Fruit fly (Drosophila melanogaster) Kc167 (cell line): ENCODE results near the gene CG10365.

Experiments used
- Myc ChIP-seq: fragments of >200 bp; optimal IDR thresholded peaks from 2 replicates; lab custom pipeline; 2017; ENCODE audit warnings: missing external identifiers
- Sin3A ChIP-seq: fragments of >200 bp; optimal IDR thresholded peaks from 2 replicates; lab custom pipeline; 2018; ENCODE audit warnings: missing external identifiers
- h ChIP-seq: fragments of >200 bp; optimal IDR thresholded peaks from 3 replicates; lab custom pipeline; 2018; ENCODE audit warnings: missing external identifiers
- insv ChIP-seq: fragments of >200 bp; optimal IDR thresholded peaks from 3 replicates; lab custom pipeline; 2018; ENCODE audit warnings: missing external identifiers
- psq ChIP-seq: fragments of >200 bp; optimal IDR thresholded peaks from 2 replicates; lab custom pipeline; 2017; ENCODE audit warnings: missing external identifiers
- ttk ChIP-seq: sonication (Bioruptor generic); optimal IDR thresholded peaks from 2 replicates; lab custom pipeline; 2017; ENCODE audit warnings: missing external identifiers

CG10365 gene

DNA sequence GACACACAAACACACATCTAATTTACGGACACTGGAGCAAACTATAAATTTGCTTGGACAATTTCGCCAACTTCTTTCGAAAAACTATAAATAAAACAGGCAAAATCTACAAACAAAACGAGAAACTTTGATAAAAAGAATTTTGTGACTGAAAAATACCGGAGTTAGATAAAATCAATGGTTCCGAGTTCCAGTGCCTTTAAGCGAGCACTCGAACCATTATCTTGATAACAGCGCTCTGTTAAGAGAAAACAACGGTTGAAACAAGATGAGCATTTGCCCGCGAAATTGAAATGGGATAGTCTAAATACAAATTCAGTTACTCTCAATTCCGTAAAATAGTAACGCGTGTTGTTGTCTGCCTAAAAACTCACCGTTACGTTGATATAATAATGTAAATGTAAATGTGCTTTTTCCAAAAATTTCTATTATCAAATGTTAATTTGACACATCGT, 28.5 kb upstream of the CG10365 start, which contains the start of gene CG10254:
CG10254 (minus strand) TSS at position 405 of the 455 bp plus-strand sequence.
- TF ChIP-seq insv (lab: Kevin White, UChicago): no peak
- TF ChIP-seq Myc (lab: Kevin White, UChicago): no peak
- no peak for TF ChIP-seq h (lab: Kevin White, UChicago)
- no peak for TF ChIP-seq psq (lab: Kevin White, UChicago)
- no peak for TF ChIP-seq Sin3A (lab: Kevin White, UChicago)
- TF ChIP-seq ttk (lab: Kevin White, UChicago): no peak

DNA sequence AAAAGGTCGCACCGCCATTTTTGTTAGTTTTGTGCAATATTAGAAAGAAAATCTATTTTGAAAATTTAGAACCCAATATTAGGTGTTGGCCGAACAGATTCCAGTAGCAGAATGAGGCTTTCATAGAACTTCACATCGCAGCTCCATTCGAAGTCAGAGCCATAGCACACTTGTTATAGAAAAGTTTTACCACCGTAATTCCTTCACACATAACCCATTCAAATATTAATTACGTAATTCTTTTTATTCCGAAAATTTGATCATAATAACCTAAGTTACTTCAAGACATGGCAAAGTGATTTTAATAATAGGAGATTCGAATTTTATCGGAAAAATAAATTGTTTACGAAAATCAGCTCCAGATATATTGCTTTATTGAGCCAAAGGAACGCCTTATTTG, 27.0 kb upstream of the CG10365 start, which contains the start of gene CG10252:
CG10252 (minus strand) TSS at position 101 of the 400 bp plus-strand sequence.
- TF ChIP-seq Myc (lab: Kevin White, UChicago) (no peak), h (lab: Kevin White, UChicago) (no peak), insv (lab: Kevin White, UChicago) (no peak), psq (lab: Kevin White, UChicago) (no peak), Sin3A (lab: Kevin White, UChicago) (no peak), ttk (lab: Kevin White, UChicago) (no peak)

DNA sequence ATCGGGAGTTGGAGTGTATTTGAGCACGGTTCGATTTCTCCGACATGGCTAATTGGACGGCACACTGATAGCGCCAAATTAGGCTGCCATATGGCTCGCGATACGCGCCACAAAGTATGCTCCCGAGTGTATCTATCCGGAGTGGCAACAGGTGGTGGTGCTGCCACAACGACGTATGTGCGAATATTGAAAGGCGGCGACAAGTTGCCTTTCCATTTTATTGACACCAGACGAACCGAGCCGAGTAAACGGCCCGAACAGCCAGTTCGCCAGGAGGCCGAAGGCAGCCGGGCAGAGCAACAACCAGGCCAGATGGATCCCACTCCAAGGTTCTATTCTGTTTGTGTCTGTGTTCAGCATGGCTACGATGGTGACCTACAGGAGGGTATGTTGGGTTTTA, 24.3 kb upstream of the CG10365 start, which contains the start of gene prt:
prt (minus strand) TSS at position 193 of the 400 bp plus-strand sequence.
- no peak for TF ChIP-seq psq (lab: Kevin White, UChicago)
- TF ChIP-seq Myc (lab: Kevin White, UChicago): no peak
- no peak for TF ChIP-seq insv (lab: Kevin White, UChicago)
- no peak for TF ChIP-seq ttk (lab: Kevin White, UChicago)

DNA sequence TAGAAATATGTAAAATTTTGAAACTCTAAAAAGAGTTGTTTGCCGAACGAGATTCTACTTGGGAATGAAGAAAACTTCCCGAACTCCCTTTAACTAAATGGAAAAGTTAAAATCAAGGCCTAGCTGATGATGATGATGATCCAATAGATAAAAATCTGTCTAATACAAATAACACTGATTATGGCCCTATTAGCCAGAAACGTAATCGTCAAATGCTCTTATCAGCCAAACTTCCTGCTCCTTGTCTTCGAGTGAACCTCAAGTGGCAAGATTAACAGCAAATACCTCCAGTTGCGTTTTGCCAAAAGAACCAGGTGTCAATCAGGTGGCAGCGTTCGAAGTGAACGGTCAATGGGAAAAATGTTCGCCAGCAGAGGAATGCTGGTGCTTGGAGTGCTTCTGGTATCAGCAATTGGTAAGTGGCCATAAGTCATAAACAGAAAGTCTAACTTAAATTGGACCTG, 22.8 kb upstream of the CG10365 start, which contains the start of the genes CG31468 and Gba1a:
CG31468 (minus strand) TSS at position 51 of the 464 bp plus-strand sequence.
Gba1a (plus strand) TSS at position 318 of the 464 bp plus-strand sequence.
- no peak for TF ChIP-seq insv (lab: Kevin White, UChicago)
- no peak for TF ChIP-seq h (lab: Kevin White, UChicago)
- no peak for TF ChIP-seq ttk (lab: Kevin White, UChicago)
- TF ChIP-seq Myc (lab: Kevin White, UChicago): no peak

DNA sequence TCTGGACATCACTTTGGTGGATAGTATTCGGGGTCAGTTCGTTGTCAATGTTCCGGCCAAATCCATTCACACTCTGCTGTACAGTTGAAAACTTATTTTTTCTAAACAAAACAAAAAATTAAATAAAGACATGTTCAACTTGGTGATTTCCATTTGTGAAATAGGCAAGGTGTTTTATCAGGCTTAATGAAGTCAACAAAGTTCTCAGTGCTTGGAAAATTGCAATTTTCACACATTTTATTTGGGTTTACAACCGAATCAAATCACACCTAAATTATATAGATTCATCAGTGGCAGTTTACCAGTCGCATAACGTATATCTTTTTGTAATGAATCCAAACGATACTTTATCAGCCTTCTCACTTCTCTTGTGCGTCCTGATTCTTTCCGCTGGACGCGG, 20.7 kb upstream of the CG10365 start, which contains the start of gene Qsox4:
Qsox4 (plus strand) TSS at position 301 of the 400 bp plus-strand sequence.
- TF ChIP-seq Myc (lab: Kevin White, UChicago) (no peak), ttk (lab: Kevin White, UChicago) (no peak), insv (lab: Kevin White, UChicago) (no peak), psq (lab: Kevin White, UChicago) (no peak)

DNA sequence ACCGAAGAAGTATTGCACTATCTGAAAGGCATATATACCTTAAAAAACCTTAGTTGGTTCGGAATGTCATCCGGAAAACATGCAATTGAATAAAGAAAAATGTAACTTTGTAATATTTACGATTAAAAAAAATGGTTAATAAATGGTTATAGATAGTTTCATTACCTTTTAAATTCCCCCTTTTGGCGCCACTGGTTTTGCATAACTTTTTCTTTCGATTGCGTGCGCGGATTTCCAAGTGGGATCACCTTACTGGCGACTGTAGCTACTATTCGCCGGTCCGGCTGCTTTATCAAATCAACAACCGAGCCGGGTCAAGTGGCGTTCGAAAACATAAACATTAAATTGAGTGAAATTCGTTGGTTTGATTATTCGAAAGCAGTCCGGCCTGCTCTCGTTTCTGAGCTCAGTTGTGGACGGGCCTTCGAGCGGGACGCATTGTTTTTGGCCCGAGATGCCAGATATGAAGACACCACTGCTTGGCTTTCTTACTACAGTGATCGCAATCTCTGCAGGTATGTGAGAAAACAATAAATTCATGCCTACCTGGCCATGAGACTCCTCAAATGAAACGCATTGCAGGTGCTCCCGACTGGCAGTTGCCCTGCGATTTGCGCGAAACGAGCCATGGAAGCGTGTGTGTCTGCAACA, 18.6 kb upstream of the CG10365 start, which contains the start of gene Gba1b:
Gba1b (plus strand) TSS at position 422 of the 651 bp plus-strand sequence.
- TF ChIP-seq Myc (lab: Kevin White, UChicago) (no peak), Sin3A (lab: Kevin White, UChicago) (no peak), psq (lab: Kevin White, UChicago) (no peak), ttk (lab: Kevin White, UChicago) (no peak)

DNA sequence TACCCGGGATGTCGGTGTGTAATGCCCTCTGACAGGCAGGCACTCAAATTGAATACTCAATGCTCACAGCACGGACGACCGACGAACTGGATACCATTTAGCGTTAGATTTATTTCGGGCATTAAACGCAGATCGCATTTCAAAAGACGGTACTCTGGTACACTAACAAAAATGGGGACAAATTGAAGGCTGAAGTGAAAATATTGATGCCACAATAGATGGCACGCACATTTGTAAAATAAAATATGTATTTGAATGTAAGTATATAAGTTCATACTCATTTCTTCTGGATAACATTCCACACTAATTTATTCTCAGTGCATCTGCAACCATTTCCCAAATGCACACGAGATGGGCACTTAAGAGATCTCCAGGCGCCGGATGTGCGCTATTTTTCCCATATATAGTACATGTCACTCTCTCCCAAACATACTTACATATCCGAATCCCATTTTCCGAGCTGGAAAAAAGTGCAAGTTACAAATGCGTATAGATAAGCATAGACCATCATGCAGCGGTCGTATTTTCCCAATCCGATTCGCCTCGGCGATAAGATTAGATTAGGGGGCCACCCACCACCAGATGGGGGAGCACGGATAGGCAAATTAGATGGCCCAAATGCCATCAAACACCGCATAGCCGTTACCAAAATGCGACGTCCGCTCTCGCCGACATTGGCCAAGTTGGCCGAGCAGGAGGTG, 13.5 kb upstream of the CG10365 start, which contains the start of gene CG10301:
CG10301 (plus strand) TSS at position 651 of the 701 bp plus-strand sequence.
- TF ChIP-seq ttk (lab: Kevin White, UChicago) (no peak), h (lab: Kevin White, UChicago) (no peak), Myc (lab: Kevin White, UChicago) (no peak), insv (lab: Kevin White, UChicago) (no peak), psq (lab: Kevin White, UChicago) (no peak), Sin3A (lab: Kevin White, UChicago) (no peak)

DNA sequence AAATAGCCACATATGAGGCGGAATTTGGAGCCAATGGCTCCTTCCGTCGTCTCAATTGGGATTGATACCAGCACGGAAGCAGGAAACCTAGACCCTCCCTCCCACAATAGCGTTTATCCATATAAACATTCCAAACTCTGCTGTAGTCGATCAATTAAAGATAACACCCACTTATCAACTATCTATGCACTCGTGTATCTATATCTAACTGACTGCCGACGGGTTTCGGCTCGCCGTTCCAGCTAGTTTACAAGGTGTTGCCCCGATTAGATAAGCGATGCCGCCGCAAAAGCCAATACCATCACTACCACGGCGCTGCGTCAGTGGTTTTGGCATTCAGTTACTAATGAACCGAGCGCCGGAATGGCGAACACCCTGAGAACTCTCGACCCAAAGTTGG, 11.9 kb upstream of the CG10365 start, which contains the start of gene CG10300:
CG10300 (plus strand) TSS at position 333 of the 400 bp plus-strand sequence.
- TF ChIP-seq psq (lab: Kevin White, UChicago) (no peak), ttk (lab: Kevin White, UChicago) (no peak), insv (lab: Kevin White, UChicago) (no peak), Myc (lab: Kevin White, UChicago) (no peak), Sin3A (lab: Kevin White, UChicago) (no peak), h (lab: Kevin White, UChicago) (no peak)

DNA sequence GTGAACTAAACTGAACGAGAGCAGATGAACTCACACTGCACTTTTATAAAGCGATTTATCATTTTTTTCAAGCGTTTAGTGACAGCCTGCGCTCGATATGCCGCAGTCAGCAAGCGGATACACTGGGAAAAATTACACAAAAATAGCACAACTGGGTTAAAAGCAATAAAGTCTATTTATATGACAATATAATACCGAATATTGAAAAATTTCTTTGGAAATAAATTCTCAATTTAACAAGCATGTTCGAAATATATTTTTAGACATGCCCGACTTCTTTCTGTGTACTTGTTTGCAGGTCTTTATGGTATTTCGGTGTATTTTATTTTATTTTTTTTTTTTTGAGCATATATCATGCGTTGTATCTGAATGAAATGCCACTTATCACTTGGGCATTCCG, 9.2 kb upstream of the CG10365 start:
- TF ChIP-seq ttk (lab: Kevin White, UChicago) (no peak), Myc (lab: Kevin White, UChicago) (no peak), h (lab: Kevin White, UChicago) (no peak), Sin3A (lab: Kevin White, UChicago) (no peak), insv (lab: Kevin White, UChicago) (no peak), psq (lab: Kevin White, UChicago) (no peak)

DNA sequence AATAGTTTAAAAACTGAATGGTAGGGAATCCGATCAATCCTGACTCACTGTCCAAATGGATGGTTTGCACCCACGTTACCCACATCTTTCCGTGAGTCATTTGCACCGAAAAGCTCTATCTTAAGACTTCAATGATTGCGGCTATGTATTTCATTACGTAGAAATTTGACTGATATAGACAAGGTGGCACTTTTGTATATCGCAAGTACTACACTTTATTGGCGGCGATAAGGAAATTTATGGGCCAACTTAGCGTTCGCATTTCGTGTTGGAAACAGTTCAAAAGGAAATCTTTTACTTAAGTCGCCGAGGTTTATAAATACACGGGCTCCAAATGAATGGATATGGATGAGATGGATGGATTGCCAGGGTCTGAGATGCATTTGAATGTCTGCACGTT, 8.3 kb upstream of the CG10365 start:
- no peak for TF ChIP-seq h (lab: Kevin White, UChicago)
- no peak for TF ChIP-seq Sin3A (lab: Kevin White, UChicago)
- no peak for TF ChIP-seq psq (lab: Kevin White, UChicago)
- TF ChIP-seq Myc (lab: Kevin White, UChicago): no peak
- no peak for TF ChIP-seq insv (lab: Kevin White, UChicago)
- no peak for TF ChIP-seq ttk (lab: Kevin White, UChicago)
